Worm (Caenorhabditis elegans) whole organism, L1 larva: ENCODE results near the gene ndab-1.
A peak's percentile ranks its signal among the peaks of the same experiment; 100 is the strongest.

ENCODE experiments used
- C34B4.2 ChIP-seq: sonication (generic microtip); optimal IDR thresholded peaks from 2 replicates; lab custom pipeline; 2017; ENCODE audit warnings: mild to moderate bottlenecking, missing genetic modification characterization, missing compliant biosample characterization
- F16B12.6 ChIP-seq: fragments of 150-350 bp; optimal IDR thresholded peaks from 2 replicates; lab custom pipeline; 2014; ENCODE audit warnings: missing biosample characterization, missing genetic modification characterization
- aha-1 ChIP-seq: fragments of 150-350 bp; optimal IDR thresholded peaks from 2 replicates; lab custom pipeline; 2014; ENCODE audit warnings: missing biosample characterization, missing genetic modification characterization
- alr-1 ChIP-seq: fragments of 200-800 bp; sonication (Bioruptor generic); optimal IDR thresholded peaks from 2 replicates; lab custom pipeline; 2018; ENCODE audit warnings: borderline replicate concordance, mild to moderate bottlenecking, missing genetic modification characterization, missing compliant biosample characterization
- aly-2 ChIP-seq: fragments of 150-350 bp; optimal IDR thresholded peaks from 2 replicates; lab custom pipeline; 2014; ENCODE audit warnings: missing biosample characterization, missing genetic modification characterization
- ceh-8 ChIP-seq: fragments of 200-800 bp; sonication (Bioruptor generic); optimal IDR thresholded peaks from 2 replicates; lab custom pipeline; 2018; ENCODE audit warnings: mild to moderate bottlenecking, missing genetic modification characterization, moderate library complexity, missing compliant biosample characterization
- ceh-82 ChIP-seq, 3 experiments: fragments of 150-350 bp in 1 of 3; sonication (generic microtip) in 2 of 3; optimal IDR thresholded peaks; 2 replicates each; lab custom pipeline; 2014 to 2017; ENCODE audit warnings: missing biosample characterization in 3 of 3, missing genetic modification characterization in 3 of 3
- ceh-88 ChIP-seq: fragments of 200-800 bp; sonication (Bioruptor generic); IDR thresholded peaks from 2 replicates; pipeline ENCODE4 v1.3.6; 2022; ENCODE audit warnings: missing genetic modification characterization, missing compliant biosample characterization
- ceh-90 ChIP-seq: sonication (generic microtip); optimal IDR thresholded peaks from 2 replicates; lab custom pipeline; 2016; ENCODE audit warnings: missing genetic modification characterization, missing compliant biosample characterization
- ces-1 ChIP-seq: fragments of 150-350 bp; optimal IDR thresholded peaks from 2 replicates; lab custom pipeline; 2014; ENCODE audit warnings: missing biosample characterization, missing genetic modification reagents, missing genetic modification characterization
- dpl-1 ChIP-seq, 3 experiments: fragments of 150-350 bp in 2 of 3; sonication (generic microtip) in 1 of 3; optimal IDR thresholded peaks; 2 replicates each; lab custom pipeline; 2014 to 2017; ENCODE audit warnings: missing biosample characterization in 3 of 3, missing genetic modification characterization in 3 of 3, missing genetic modification reagents in 3 of 3
- dsc-1 ChIP-seq: sonication (generic microtip); optimal IDR thresholded peaks from 2 replicates; lab custom pipeline; 2016; ENCODE audit warnings: mild to moderate bottlenecking, missing genetic modification characterization, missing compliant biosample characterization
- egl-27 ChIP-seq, 2 experiments: fragments of 150-350 bp in 1 of 2; sonication (generic microtip); optimal IDR thresholded peaks; 3 replicates each; lab custom pipeline; 2017 to 2018; ENCODE audit warnings: missing biosample characterization in 2 of 2, missing genetic modification characterization in 2 of 2, missing genetic modification reagents in 2 of 2
- elt-2 ChIP-seq: sonication (generic microtip); optimal IDR thresholded peaks from 2 replicates; lab custom pipeline; 2016; ENCODE audit warnings: missing genetic modification characterization, mild to moderate bottlenecking, inconsistent platforms, missing compliant biosample characterization, missing genetic modification reagents
- elt-3 ChIP-seq, 6 experiments: fragments of 150-350 bp in 1 of 6; sonication (generic microtip); optimal IDR thresholded peaks; 2 replicates each; lab custom pipeline; 2017 to 2018; ENCODE audit warnings: missing biosample characterization in 6 of 6, missing genetic modification characterization in 6 of 6, inconsistent platforms in 1 of 6
- fkh-10 ChIP-seq: sonication (generic microtip); optimal IDR thresholded peaks from 2 replicates; lab custom pipeline; 2017; ENCODE audit warnings: missing biosample characterization, missing genetic modification reagents, missing genetic modification characterization
- fkh-8 ChIP-seq: sonication (generic microtip); optimal IDR thresholded peaks from 2 replicates; lab custom pipeline; 2016; ENCODE audit warnings: mild to moderate bottlenecking, missing genetic modification characterization, missing compliant biosample characterization
- hlh-4 ChIP-seq: sonication (generic microtip); optimal IDR thresholded peaks from 2 replicates; lab custom pipeline; 2016; ENCODE audit warnings: mild to moderate bottlenecking, missing genetic modification characterization, missing compliant biosample characterization
- hpl-2 ChIP-seq: fragments of 150-350 bp; optimal IDR thresholded peaks from 2 replicates; lab custom pipeline; 2014; ENCODE audit warnings: missing biosample characterization, missing genetic modification reagents, missing genetic modification characterization
- irx-1 ChIP-seq: sonication (generic microtip); optimal IDR thresholded peaks from 2 replicates; lab custom pipeline; 2016; ENCODE audit warnings: missing genetic modification characterization, missing compliant biosample characterization
- isw-1 ChIP-seq: fragments of 200-800 bp; sonication (Bioruptor generic); IDR thresholded peaks from 2 replicates; pipeline ENCODE4 v1.3.6; 2022; ENCODE audit warnings: missing genetic modification characterization, missing compliant biosample characterization
- jun-1 ChIP-seq: fragments of 150-350 bp; optimal IDR thresholded peaks from 2 replicates; lab custom pipeline; 2014; ENCODE audit warnings: missing biosample characterization, missing genetic modification reagents, missing genetic modification characterization
- lin-13 ChIP-seq: fragments of 150-350 bp; optimal IDR thresholded peaks from 2 replicates; lab custom pipeline; 2014; ENCODE audit warnings: missing biosample characterization, missing genetic modification reagents, missing genetic modification characterization
- lin-35 ChIP-seq, 2 experiments: fragments of 150-350 bp; optimal IDR thresholded peaks; 2 replicates each; lab custom pipeline; 2014; ENCODE audit warnings: missing biosample characterization in 2 of 2, missing genetic modification characterization in 2 of 2, missing genetic modification reagents in 2 of 2
- mdl-1 ChIP-seq, 2 experiments: fragments of 150-350 bp; optimal IDR thresholded peaks; 2 replicates each; lab custom pipeline; 2014 to 2017; ENCODE audit warnings: missing biosample characterization in 2 of 2, missing genetic modification characterization in 2 of 2, inconsistent platforms in 1 of 2
- mef-2 ChIP-seq: fragments of 150-350 bp; optimal IDR thresholded peaks from 2 replicates; lab custom pipeline; 2014; ENCODE audit warnings: missing biosample characterization, missing genetic modification characterization
- mep-1 ChIP-seq: fragments of 150-350 bp; optimal IDR thresholded peaks from 2 replicates; lab custom pipeline; 2014; ENCODE audit warnings: missing biosample characterization, missing genetic modification characterization
- nhr-19 ChIP-seq: fragments of 200-800 bp; sonication (Bioruptor generic); conservative IDR thresholded peaks from 2 replicates; pipeline ENCODE4 v1.3.6; 2022; ENCODE audit warnings: missing genetic modification characterization, missing compliant biosample characterization
- nhr-20 ChIP-seq: sonication (generic microtip); optimal IDR thresholded peaks from 2 replicates; lab custom pipeline; 2016; ENCODE audit warnings: mild to moderate bottlenecking, missing genetic modification characterization, missing compliant biosample characterization
- nhr-237 ChIP-seq: fragments of 150-350 bp; optimal IDR thresholded peaks from 2 replicates; lab custom pipeline; 2014; ENCODE audit warnings: missing biosample characterization, missing genetic modification characterization
- nhr-28 ChIP-seq: fragments of 150-350 bp; optimal IDR thresholded peaks from 2 replicates; lab custom pipeline; 2014; ENCODE audit warnings: missing biosample characterization, missing genetic modification characterization
- nhr-47 ChIP-seq: sonication (generic microtip); optimal IDR thresholded peaks from 2 replicates; lab custom pipeline; 2016; ENCODE audit warnings: mild to moderate bottlenecking, missing genetic modification characterization, moderate library complexity, missing compliant biosample characterization
- nhr-71 ChIP-seq: sonication (generic microtip); optimal IDR thresholded peaks from 2 replicates; lab custom pipeline; 2016; ENCODE audit warnings: mild to moderate bottlenecking, missing genetic modification characterization, moderate library complexity, missing compliant biosample characterization
- nhr-76 ChIP-seq: sonication (generic microtip); optimal IDR thresholded peaks from 2 replicates; lab custom pipeline; 2017; ENCODE audit warnings: missing biosample characterization, missing genetic modification characterization
- nhr-90 ChIP-seq: sonication (generic microtip); optimal IDR thresholded peaks from 2 replicates; lab custom pipeline; 2016; ENCODE audit warnings: mild to moderate bottlenecking, missing genetic modification characterization, missing compliant biosample characterization; ENCODE audit not compliant: poor library complexity
- pax-3 ChIP-seq: fragments of 200-800 bp; sonication (Bioruptor generic); optimal IDR thresholded peaks from 2 replicates; lab custom pipeline; 2018; ENCODE audit warnings: mild to moderate bottlenecking, missing genetic modification characterization, moderate library complexity, missing compliant biosample characterization
- rnt-1 ChIP-seq: sonication (generic microtip); optimal IDR thresholded peaks from 2 replicates; lab custom pipeline; 2016; ENCODE audit warnings: mild to moderate bottlenecking, missing genetic modification characterization, moderate library complexity, missing compliant biosample characterization
- snpc-4 ChIP-seq: fragments of 150-350 bp; optimal IDR thresholded peaks from 2 replicates; lab custom pipeline; 2014; ENCODE audit warnings: missing biosample characterization, missing genetic modification characterization
- sox-4 ChIP-seq: sonication (generic microtip); optimal IDR thresholded peaks from 2 replicates; lab custom pipeline; 2016; ENCODE audit warnings: missing genetic modification characterization, missing compliant biosample characterization
- sptf-1 ChIP-seq: fragments of 150-350 bp; optimal IDR thresholded peaks from 2 replicates; lab custom pipeline; 2014; ENCODE audit warnings: missing biosample characterization, missing genetic modification characterization
- sup-37 ChIP-seq: fragments of 200-800 bp; sonication (Bioruptor generic); optimal IDR thresholded peaks from 2 replicates; lab custom pipeline; 2018; ENCODE audit warnings: mild to moderate bottlenecking, missing genetic modification characterization, missing compliant biosample characterization
- tbx-2 ChIP-seq: sonication (generic microtip); optimal IDR thresholded peaks from 2 replicates; lab custom pipeline; 2016; ENCODE audit warnings: missing genetic modification characterization, missing compliant biosample characterization
- tlp-1 ChIP-seq: fragments of 150-350 bp; optimal IDR thresholded peaks from 2 replicates; lab custom pipeline; 2014; ENCODE audit warnings: missing biosample characterization, missing genetic modification characterization
- unc-30 ChIP-seq: sonication (generic microtip); optimal IDR thresholded peaks from 2 replicates; lab custom pipeline; 2017; ENCODE audit warnings: missing biosample characterization, missing genetic modification characterization
- unc-86 ChIP-seq: sonication (generic microtip); optimal IDR thresholded peaks from 2 replicates; lab custom pipeline; 2016; ENCODE audit warnings: missing genetic modification characterization, missing compliant biosample characterization
- unc-98 ChIP-seq: fragments of 200-800 bp; sonication (Bioruptor generic); IDR thresholded peaks from 2 replicates; pipeline ENCODE4 v1.3.6; 2022; ENCODE audit warnings: missing genetic modification characterization, missing compliant biosample characterization
- vab-15 ChIP-seq: sonication (generic microtip); optimal IDR thresholded peaks from 2 replicates; lab custom pipeline; 2017; ENCODE audit warnings: missing genotype, mild to moderate bottlenecking, missing genetic modification characterization, missing compliant biosample characterization
- xbp-1 ChIP-seq: sonication (generic microtip); optimal IDR thresholded peaks from 2 replicates; lab custom pipeline; 2016; ENCODE audit warnings: missing genetic modification characterization, missing compliant biosample characterization
- zip-4 ChIP-seq: fragments of 200-800 bp; sonication (Bioruptor generic); optimal IDR thresholded peaks from 2 replicates; lab custom pipeline; 2018; ENCODE audit warnings: mild to moderate bottlenecking, missing genetic modification characterization, moderate library complexity, missing compliant biosample characterization
- ztf-11 ChIP-seq, 2 experiments: sonication (generic microtip); optimal IDR thresholded peaks; 2 replicates each; lab custom pipeline; 2016 to 2017; ENCODE audit warnings: missing genetic modification characterization in 2 of 2, missing biosample characterization in 1 of 2, missing compliant biosample characterization in 1 of 2
- ztf-4 ChIP-seq: fragments of 150-350 bp; optimal IDR thresholded peaks from 2 replicates; lab custom pipeline; 2014; ENCODE audit warnings: missing biosample characterization, missing genetic modification characterization

The ndab-1 gene

ce11 chrIII:11935032-11935947, 19.8 kb upstream of the ndab-1 start (continued):
- no peak for TF ChIP-seq nhr-28 (tag; lab: Kevin White, UChicago)
- TF ChIP-seq alr-1 (tag; lab: Kevin White, UChicago): no peak
- TF ChIP-seq ceh-82 (tag; optimal IDR thresholded peaks at IDR 0.05; lab: Kevin White, UChicago): peak in 1 of 3 experiments; percentile 23
- TF ChIP-seq elt-2 (tag; lab: Kevin White, UChicago): no peak
- TF ChIP-seq tbx-2 (tag; lab: Kevin White, UChicago): no peak
- no peak for TF ChIP-seq ztf-4 (tag; lab: Kevin White, UChicago)
- no peak for TF ChIP-seq aly-2 (tag; lab: Kevin White, UChicago)
- TF ChIP-seq nhr-47 (tag; lab: Kevin White, UChicago): peak; percentile 64
- no peak for TF ChIP-seq unc-30 (tag; lab: Kevin White, UChicago)
- TF ChIP-seq unc-98 (GFP tag; lab: Robert Waterston, UW): 0 out of 2 replicates have a peak, but pooled peaks have one; percentile 37
- TF ChIP-seq ceh-90: no peak
- TF ChIP-seq ztf-11 (tag; optimal IDR thresholded peaks at IDR 0.05; lab: Kevin White, UChicago): no peak
- no peak for TF ChIP-seq vab-15 (tag; lab: Kevin White, UChicago)
- TF ChIP-seq nhr-237 (tag; lab: Kevin White, UChicago): no peak
- no peak for TF ChIP-seq nhr-76 (tag; lab: Kevin White, UChicago)
- peak; percentile 46 for TF ChIP-seq ceh-8 (GFP tag; lab: Kevin White, UChicago)
- no peak for TF ChIP-seq irx-1
- TF ChIP-seq mep-1 (tag; lab: Kevin White, UChicago): peak; percentile 1
- no peak for TF ChIP-seq tlp-1
- TF ChIP-seq pax-3 (tag; lab: Kevin White, UChicago): peak; percentile 49
- peak; percentile 83 for TF ChIP-seq dsc-1 (tag; lab: Kevin White, UChicago)
- no peak for TF ChIP-seq nhr-90
- no peak for TF ChIP-seq C34B4.2 (tag; lab: Kevin White, UChicago)
- TF ChIP-seq fkh-8 (tag; lab: Kevin White, UChicago): peak; percentile 89
- no peak for TF ChIP-seq sptf-1 (tag; lab: Kevin White, UChicago)
- no peak for TF ChIP-seq ces-1 (GFP tag; lab: Kevin White, UChicago)
- TF ChIP-seq aha-1: no peak
- no peak for TF ChIP-seq jun-1 (tag; lab: Kevin White, UChicago)
- peak; percentile 26 for TF ChIP-seq sup-37 (GFP tag; lab: Kevin White, UChicago)
- TF ChIP-seq egl-27 (tag; optimal IDR thresholded peaks at IDR 0.05; lab: Kevin White, UChicago): no peak
- TF ChIP-seq hpl-2 (GFP tag; lab: Kevin White, UChicago): no peak
- TF ChIP-seq elt-3 (tag; optimal IDR thresholded peaks at IDR 0.05; lab: Kevin White, UChicago): no peak
- TF ChIP-seq sox-4: no peak
- no peak for TF ChIP-seq lin-13 (GFP tag; lab: Kevin White, UChicago)
- TF ChIP-seq nhr-71 (tag; lab: Kevin White, UChicago): peak; percentile 66
- TF ChIP-seq dpl-1 (GFP tag; optimal IDR thresholded peaks at IDR 0.05; lab: Kevin White, UChicago): no peak
- TF ChIP-seq snpc-4 (tag; lab: Kevin White, UChicago): no peak
- TF ChIP-seq xbp-1 (tag; lab: Kevin White, UChicago): peak; percentile 79
- TF ChIP-seq rnt-1 (tag; lab: Kevin White, UChicago): peak; percentile 74
- peak; percentile 13 for TF ChIP-seq nhr-20 (tag; lab: Kevin White, UChicago)
- no peak for TF ChIP-seq ceh-88 (GFP tag; lab: Robert Waterston, UW)
- TF ChIP-seq lin-35 (GFP tag; optimal IDR thresholded peaks at IDR 0.05; lab: Kevin White, UChicago): peak in 1 of 2 experiments; percentile 15
- TF ChIP-seq fkh-10 (GFP tag; lab: Kevin White, UChicago): no peak
- TF ChIP-seq mef-2 (tag; lab: Kevin White, UChicago): no peak
- no peak for TF ChIP-seq mdl-1 (tag; optimal IDR thresholded peaks at IDR 0.05; lab: Kevin White, UChicago)
- no peak for TF ChIP-seq isw-1
- TF ChIP-seq hlh-4: no peak
- TF ChIP-seq F16B12.6 (tag; lab: Kevin White, UChicago): no peak
- peak; percentile 42 for TF ChIP-seq nhr-19
- no peak for TF ChIP-seq unc-86
- TF ChIP-seq zip-4: no peak
